Worm (Caenorhabditis elegans) whole organism, late embryonic: ENCODE data around the gene his-1.
A peak's percentile ranks its signal among the peaks of the same experiment; 100 is the strongest.

ENCODE experiments used
- K02D7.2 ChIP-seq: sonication (generic microtip); optimal IDR thresholded peaks from 2 replicates; lab custom pipeline; 2017; ENCODE audit warnings: mild to moderate bottlenecking, missing genetic modification characterization, missing compliant biosample characterization
- ceh-2 ChIP-seq: sonication (generic microtip); optimal IDR thresholded peaks from 2 replicates; lab custom pipeline; 2016; ENCODE audit warnings: missing genotype, missing genetic modification characterization, missing compliant biosample characterization
- ceh-31 ChIP-seq: sonication (generic microtip); optimal IDR thresholded peaks from 2 replicates; lab custom pipeline; 2016; ENCODE audit warnings: missing genetic modification characterization, missing compliant biosample characterization
- ceh-34 ChIP-seq: sonication (generic microtip); optimal IDR thresholded peaks from 2 replicates; lab custom pipeline; 2016; ENCODE audit warnings: mild to moderate bottlenecking, missing genetic modification characterization, missing compliant biosample characterization
- ceh-45 ChIP-seq: fragments of 200-800 bp; sonication (Bioruptor generic); IDR thresholded peaks from 2 replicates; pipeline ENCODE4 v1.3.6; 2022; ENCODE audit warnings: missing genetic modification reagents, missing genetic modification characterization, missing compliant biosample characterization
- ceh-9 ChIP-seq: sonication (generic microtip); optimal IDR thresholded peaks from 2 replicates; lab custom pipeline; 2016; ENCODE audit warnings: mild to moderate bottlenecking, missing genetic modification characterization, inconsistent platforms, missing compliant biosample characterization
- dve-1 ChIP-seq: sonication (generic microtip); optimal IDR thresholded peaks from 2 replicates; lab custom pipeline; 2017; ENCODE audit warnings: antibody characterized with exemption, mild to moderate bottlenecking, missing genetic modification characterization, missing compliant biosample characterization
- elt-2 ChIP-seq: sonication (generic microtip); optimal IDR thresholded peaks from 2 replicates; lab custom pipeline; 2016; ENCODE audit warnings: missing genetic modification reagents, missing genetic modification characterization, missing compliant biosample characterization
- hlh-15 ChIP-seq: sonication (generic microtip); optimal IDR thresholded peaks from 2 replicates; lab custom pipeline; 2016; ENCODE audit warnings: missing genetic modification characterization, missing compliant biosample characterization
- hlh-6 ChIP-seq: sonication (generic microtip); optimal IDR thresholded peaks from 2 replicates; lab custom pipeline; 2016; ENCODE audit warnings: missing genotype, missing genetic modification characterization, missing compliant biosample characterization
- unc-3 ChIP-seq, 2 experiments: fragments of 200-800 bp in 1 of 2; sonication (Bioruptor generic) in 1 of 2; sonication (generic microtip) in 1 of 2; conservative IDR thresholded peaks in 1 of 2; optimal IDR thresholded peaks in 1 of 2; 2 replicates each; pipeline versions ENCODE4 v1.3.6 to Lab custom; 2016 to 2022; ENCODE audit warnings: missing compliant biosample characterization in 2 of 2, missing genetic modification characterization in 2 of 2, missing genetic modification reagents in 1 of 2

his-1 gene

DNA sequence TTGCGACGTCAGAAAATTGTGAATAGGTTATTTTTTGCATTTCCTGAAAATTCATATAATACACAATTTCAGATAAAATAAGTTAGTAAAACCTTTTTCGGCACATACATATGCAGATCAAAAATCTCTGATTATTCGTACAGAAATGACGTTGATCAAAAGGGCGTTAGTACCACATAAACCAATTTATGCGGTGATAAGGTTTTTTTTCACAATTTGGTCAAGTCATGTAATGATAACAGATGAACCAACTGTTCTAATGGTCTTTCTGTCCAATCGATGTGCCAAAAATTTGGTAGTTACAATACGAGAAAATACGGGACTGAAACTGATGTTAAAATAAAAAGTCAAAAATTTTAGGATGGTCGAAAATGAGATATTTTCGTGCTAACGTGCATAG, 37.7 kb downstream of the his-1 start:
- TF ChIP-seq dve-1 (tag; lab: Kevin White, UChicago): no peak
- TF ChIP-seq hlh-6 (tag; lab: Kevin White, UChicago): no peak
- peak; percentile 41 for TF ChIP-seq elt-2 (tag; lab: Kevin White, UChicago)

DNA sequence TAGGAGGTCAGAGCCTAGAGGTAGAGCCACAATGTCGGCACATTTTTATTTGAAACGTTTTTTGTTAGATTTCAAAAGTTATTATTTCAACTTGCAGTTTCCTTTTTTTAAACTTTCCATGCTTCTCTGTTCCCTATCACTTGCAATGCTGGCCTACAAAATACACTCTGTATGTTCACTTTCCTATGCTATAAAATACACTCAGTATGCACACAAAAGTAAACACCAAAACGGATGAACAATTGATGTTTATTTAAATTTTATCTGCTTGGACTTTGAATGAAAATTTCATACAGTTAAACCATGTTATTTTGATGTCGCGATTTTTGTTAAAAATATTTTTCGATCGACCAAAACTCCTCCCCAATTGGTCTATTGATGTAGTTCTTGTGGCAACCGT, 38.4 kb downstream of the his-1 start:
- TF ChIP-seq ceh-31 (tag; lab: Kevin White, UChicago): no peak
- TF ChIP-seq ceh-45 (GFP tag; lab: Robert Waterston, UW): no peak
- no peak for TF ChIP-seq ceh-9
- TF ChIP-seq hlh-15 (tag; lab: Kevin White, UChicago): no peak

DNA sequence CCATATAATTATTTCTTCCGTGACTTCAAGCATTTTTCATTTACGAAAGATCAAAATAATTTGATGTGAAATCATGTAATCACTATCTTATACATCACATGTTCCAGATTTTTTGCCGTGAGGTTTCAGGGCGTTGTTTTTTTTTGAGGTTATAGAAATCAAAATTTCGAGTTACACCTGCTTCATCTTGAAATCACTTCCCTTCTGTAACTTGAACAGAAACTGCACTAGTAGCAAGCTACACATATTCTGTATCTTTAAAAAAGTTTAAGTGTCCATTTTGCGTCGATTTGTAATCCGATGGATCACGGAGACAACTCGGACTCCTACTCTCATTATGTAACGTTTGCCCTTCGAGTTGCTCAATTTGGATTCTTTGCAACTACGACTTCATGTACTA, 48.4 kb downstream of the his-1 start, which contains the start of gene F22B8.3:
Gene F22B8.3 (plus strand): TSS at position 301 of the 400 bp plus-strand sequence.
- TF ChIP-seq ceh-2 (tag; lab: Kevin White, UChicago): no peak
- TF ChIP-seq unc-3 (GFP tag; conservative IDR thresholded peaks at IDR 0.05; lab: Robert Waterston, UW): no peak
- TF ChIP-seq unc-3 (tag; optimal IDR thresholded peaks at IDR 0.05; lab: Kevin White, UChicago): no peak
- no peak for TF ChIP-seq ceh-34 (tag; lab: Kevin White, UChicago)
- no peak for TF ChIP-seq K02D7.2 (tag; lab: Kevin White, UChicago)
